Fruit fly (Drosophila melanogaster) whole organism, embryonic: Measurements from ENCODE around the gene CG12521.

Source experiments
- Aef1 ChIP-seq: fragments of 200-800 bp; sonication (Bioruptor generic); IDR thresholded peaks from 3 replicates; pipeline ENCODE4 v1.3.6; 2022; ENCODE audit warnings: missing biosample characterization, missing genetic modification characterization
- Awh ChIP-seq: fragments of 200-800 bp; sonication (Bioruptor generic); IDR thresholded peaks from 2 replicates; pipeline ENCODE4, ENCODE4 v1.3.6; 2022; ENCODE audit warnings: missing biosample characterization, missing genetic modification characterization
- CG10366 ChIP-seq: fragments of 200-800 bp; sonication (Bioruptor generic); IDR thresholded peaks from 2 replicates; pipeline ENCODE4 v1.3.6; 2022; ENCODE audit warnings: missing biosample characterization, missing genetic modification characterization
- CG11085 ChIP-seq: fragments of 200-800 bp; sonication (Bioruptor generic); IDR thresholded peaks from 2 replicates; pipeline ENCODE4 v1.3.6; 2022; ENCODE audit warnings: missing biosample characterization, missing genetic modification characterization
- CG14667 ChIP-seq: fragments of 200-800 bp; sonication (Bioruptor generic); IDR thresholded peaks from 2 replicates; pipeline ENCODE4 v1.3.6; 2022; ENCODE audit warnings: missing biosample characterization, missing genetic modification characterization
- CG2129 ChIP-seq: fragments of 200-800 bp; sonication (Bioruptor generic); IDR thresholded peaks from 2 replicates; pipeline ENCODE4 v1.3.6; 2022; ENCODE audit warnings: missing biosample characterization, missing genetic modification characterization; ENCODE audit not compliant: partially characterized antibody
- CG2889 ChIP-seq: fragments of 200-800 bp; sonication (Bioruptor generic); IDR thresholded peaks from 3 replicates; pipeline ENCODE4 v1.3.6; 2022; ENCODE audit warnings: missing biosample characterization, missing genetic modification characterization
- CG34376 ChIP-seq: fragments of 200-800 bp; sonication (Bioruptor generic); optimal IDR thresholded peaks from 2 replicates; lab custom pipeline; 2018; ENCODE audit warnings: missing biosample characterization, mild to moderate bottlenecking, missing genetic modification characterization
- CG5245 ChIP-seq: fragments of 200-800 bp; sonication (Bioruptor generic); optimal IDR thresholded peaks from 3 replicates; lab custom pipeline; 2016; ENCODE audit warnings: missing biosample characterization, missing genetic modification characterization
- CG6791 ChIP-seq: fragments of 200-800 bp; sonication (Bioruptor generic); IDR thresholded peaks from 3 replicates; pipeline ENCODE4 v1.3.6; 2022; ENCODE audit warnings: missing biosample characterization, missing genetic modification characterization; ENCODE audit not compliant: partially characterized antibody
- CG7928 ChIP-seq: fragments of 200-800 bp; sonication (Bioruptor generic); optimal IDR thresholded peaks from 2 replicates; lab custom pipeline; 2017; ENCODE audit warnings: missing biosample characterization, mild to moderate bottlenecking, missing genetic modification characterization
- CG8924 ChIP-seq: fragments of 200-800 bp; optimal IDR thresholded peaks from 3 replicates; lab custom pipeline; 2019; ENCODE audit warnings: missing biosample characterization, mild to moderate bottlenecking, missing genetic modification characterization, moderate library complexity
- CG9609 ChIP-seq: fragments of 200-800 bp; sonication (Bioruptor generic); optimal IDR thresholded peaks from 3 replicates; lab custom pipeline; 2016; ENCODE audit warnings: missing biosample characterization, missing genetic modification characterization
- CHES-1-like ChIP-seq: fragments of 200-800 bp; sonication (Bioruptor generic); optimal IDR thresholded peaks from 2 replicates; lab custom pipeline; 2016; ENCODE audit warnings: missing biosample characterization, missing genetic modification characterization
- Camta ChIP-seq: fragments of 200-800 bp; sonication (Bioruptor generic); optimal IDR thresholded peaks from 2 replicates; lab custom pipeline; 2016; ENCODE audit warnings: missing biosample characterization, missing genetic modification characterization
- CkIIα-i1 ChIP-seq: fragments of 200-800 bp; sonication (Bioruptor generic); IDR thresholded peaks from 2 replicates; pipeline ENCODE4 v1.3.6; 2022; ENCODE audit warnings: missing biosample characterization, missing genetic modification characterization
- Dll ChIP-seq: fragments of 200-800 bp; sonication (Bioruptor generic); IDR thresholded peaks from 4 replicates; pipeline ENCODE4 v1.3.6; 2022; ENCODE audit warnings: missing biosample characterization, missing genetic modification characterization; ENCODE audit not compliant: partially characterized antibody
- Doc3 ChIP-seq: fragments of 200-800 bp; sonication (Bioruptor generic); IDR thresholded peaks from 3 replicates; pipeline ENCODE4 v1.3.6; 2022; ENCODE audit warnings: missing biosample characterization, missing genetic modification characterization; ENCODE audit not compliant: partially characterized antibody
- Dref ChIP-seq: fragments of 200-800 bp; sonication (Bioruptor generic); IDR thresholded peaks from 2 replicates; pipeline ENCODE4 v1.3.6; 2022; ENCODE audit warnings: missing biosample characterization, missing genetic modification characterization
- Ets97D ChIP-seq: fragments of 200-800 bp; sonication (Bioruptor generic); optimal IDR thresholded peaks from 3 replicates; lab custom pipeline; 2016; ENCODE audit warnings: missing biosample characterization, missing genetic modification characterization
- Gug ChIP-seq: fragments of 200-800 bp; sonication (Bioruptor generic); IDR thresholded peaks from 4 replicates; pipeline ENCODE4 v1.3.6; 2022; ENCODE audit warnings: missing biosample characterization, missing genetic modification characterization
- HLH3B ChIP-seq: fragments of 200-800 bp; sonication (Bioruptor generic); IDR thresholded peaks from 2 replicates; pipeline ENCODE4 v1.3.6; 2022; ENCODE audit warnings: missing biosample characterization, missing genetic modification characterization
- Mad ChIP-seq: fragments of 200-800 bp; sonication (Bioruptor generic); optimal IDR thresholded peaks from 2 replicates; lab custom pipeline; 2016; ENCODE audit warnings: missing biosample characterization, missing genetic modification characterization
- Med ChIP-seq: fragments of 200-800 bp; sonication (Bioruptor generic); peaks from one replicate; lab custom pipeline; 2016; ENCODE audit warnings: missing biosample characterization, missing genetic modification characterization, mild to moderate bottlenecking, inconsistent platforms, moderate library complexity
- Optix ChIP-seq: fragments of 200-800 bp; sonication (Bioruptor generic); IDR thresholded peaks from 3 replicates; pipeline ENCODE4 v1.3.6; 2022; ENCODE audit warnings: missing biosample characterization, missing genetic modification characterization
- PHDP ChIP-seq: fragments of 200-800 bp; sonication (Bioruptor generic); optimal IDR thresholded peaks from 3 replicates; lab custom pipeline; 2018; ENCODE audit warnings: missing biosample characterization, mild to moderate bottlenecking, missing genetic modification characterization, moderate library complexity
- Ravus ChIP-seq: fragments of 200-800 bp; sonication (Bioruptor generic); IDR thresholded peaks from 2 replicates; pipeline ENCODE4 v1.3.6; 2022; ENCODE audit warnings: missing biosample characterization, missing genetic modification characterization
- Rfx ChIP-seq: fragments of 200-800 bp; sonication (Bioruptor generic); IDR thresholded peaks from 2 replicates; pipeline ENCODE4 v1.3.6; 2022; ENCODE audit warnings: missing biosample characterization, missing genetic modification characterization
- Scr ChIP-seq: fragments of 200-800 bp; sonication (Bioruptor generic); IDR thresholded peaks from 2 replicates; pipeline ENCODE4 v1.3.6; 2022; ENCODE audit warnings: missing biosample characterization, missing genetic modification characterization; ENCODE audit not compliant: partially characterized antibody
- Six4 ChIP-seq: fragments of 200-800 bp; sonication (Bioruptor generic); optimal IDR thresholded peaks from 2 replicates; lab custom pipeline; 2016; ENCODE audit warnings: missing biosample characterization, missing genetic modification characterization
- Sry-δ ChIP-seq: fragments of 200-800 bp; sonication (Bioruptor generic); optimal IDR thresholded peaks from 2 replicates; lab custom pipeline; 2016; ENCODE audit warnings: missing biosample characterization, missing genetic modification characterization
- aop ChIP-seq: fragments of 200-800 bp; sonication (Bioruptor generic); IDR thresholded peaks from 2 replicates; pipeline ENCODE4 v1.3.6; 2022; ENCODE audit warnings: missing biosample characterization, missing genetic modification characterization
- ash1 ChIP-seq: fragments of 200-800 bp; sonication (Bioruptor generic); optimal IDR thresholded peaks from 2 replicates; lab custom pipeline; 2018; ENCODE audit warnings: missing biosample characterization, mild to moderate bottlenecking, missing genetic modification characterization
- cato ChIP-seq: fragments of 200-800 bp; sonication (Bioruptor generic); optimal IDR thresholded peaks from 2 replicates; lab custom pipeline; 2016; ENCODE audit warnings: missing biosample characterization, missing genetic modification characterization, borderline replicate concordance
- caup ChIP-seq: fragments of 200-800 bp; sonication (Bioruptor generic); optimal IDR thresholded peaks from 3 replicates; lab custom pipeline; 2017; ENCODE audit warnings: missing biosample characterization, mild to moderate bottlenecking, missing genetic modification characterization, moderate library complexity; ENCODE audit not compliant: severe bottlenecking
- chinmo ChIP-seq: fragments of 200-800 bp; sonication (Bioruptor generic); IDR thresholded peaks from 4 replicates; pipeline ENCODE4 v1.3.6; 2022; ENCODE audit warnings: missing biosample characterization, missing genetic modification characterization; ENCODE audit not compliant: partially characterized antibody
- dan ChIP-seq: fragments of 200-800 bp; sonication (Bioruptor generic); IDR thresholded peaks from 2 replicates; pipeline ENCODE4 v1.3.6; 2022; ENCODE audit warnings: missing biosample characterization, missing genetic modification characterization
- ems ChIP-seq: fragments of 200-800 bp; sonication (Bioruptor generic); optimal IDR thresholded peaks from 3 replicates; lab custom pipeline; 2016; ENCODE audit warnings: missing biosample characterization, missing genetic modification characterization
- fd3F ChIP-seq: fragments of 200-800 bp; sonication (Bioruptor generic); optimal IDR thresholded peaks from 2 replicates; lab custom pipeline; 2018; ENCODE audit warnings: missing biosample characterization, mild to moderate bottlenecking, missing genetic modification characterization, moderate library complexity
- gcm ChIP-seq: fragments of 200-800 bp; sonication (Bioruptor generic); optimal IDR thresholded peaks from 2 replicates; lab custom pipeline; 2019; ENCODE audit warnings: missing biosample characterization, mild to moderate bottlenecking, missing genetic modification characterization, moderate library complexity
- hb ChIP-seq: fragments of 200-800 bp; sonication (Bioruptor generic); IDR thresholded peaks from 3 replicates; pipeline ENCODE4 v1.3.6; 2022; ENCODE audit warnings: missing biosample characterization, missing genetic modification characterization; ENCODE audit not compliant: partially characterized antibody
- hbn ChIP-seq: fragments of 200-800 bp; sonication (Bioruptor generic); IDR thresholded peaks from 2 replicates; pipeline ENCODE4 v1.3.6; 2022; ENCODE audit warnings: missing biosample characterization, missing genetic modification characterization; ENCODE audit not compliant: partially characterized antibody
- inv ChIP-seq: fragments of 200-800 bp; sonication (Bioruptor generic); IDR thresholded peaks from 2 replicates; pipeline ENCODE4 v1.3.6; 2022; ENCODE audit warnings: missing biosample characterization, missing genetic modification characterization; ENCODE audit not compliant: partially characterized antibody
- kay ChIP-seq: fragments of 200-800 bp; sonication (Bioruptor generic); optimal IDR thresholded peaks from 2 replicates; lab custom pipeline; 2016; ENCODE audit warnings: missing biosample characterization, missing genetic modification characterization
- lab ChIP-seq: fragments of 200-800 bp; sonication (Bioruptor generic); optimal IDR thresholded peaks from 3 replicates; lab custom pipeline; 2017; ENCODE audit warnings: missing biosample characterization, missing genetic modification characterization, mild to moderate bottlenecking, moderate library complexity, missing genetic modification reagents
- mld ChIP-seq: fragments of 200-800 bp; sonication (Bioruptor generic); IDR thresholded peaks from 3 replicates; pipeline ENCODE4 v1.3.6; 2022; ENCODE audit warnings: missing biosample characterization, missing genetic modification characterization; ENCODE audit not compliant: partially characterized antibody
- onecut ChIP-seq: fragments of 200-800 bp; sonication (Bioruptor generic); IDR thresholded peaks from 2 replicates; pipeline ENCODE4 v1.3.6; 2022; ENCODE audit warnings: missing biosample characterization, missing genetic modification characterization
- pita ChIP-seq: fragments of 200-800 bp; sonication (Bioruptor generic); optimal IDR thresholded peaks from 2 replicates; lab custom pipeline; 2017; ENCODE audit warnings: missing biosample characterization, mild to moderate bottlenecking, missing genetic modification characterization

Gene CG12521

DNA sequence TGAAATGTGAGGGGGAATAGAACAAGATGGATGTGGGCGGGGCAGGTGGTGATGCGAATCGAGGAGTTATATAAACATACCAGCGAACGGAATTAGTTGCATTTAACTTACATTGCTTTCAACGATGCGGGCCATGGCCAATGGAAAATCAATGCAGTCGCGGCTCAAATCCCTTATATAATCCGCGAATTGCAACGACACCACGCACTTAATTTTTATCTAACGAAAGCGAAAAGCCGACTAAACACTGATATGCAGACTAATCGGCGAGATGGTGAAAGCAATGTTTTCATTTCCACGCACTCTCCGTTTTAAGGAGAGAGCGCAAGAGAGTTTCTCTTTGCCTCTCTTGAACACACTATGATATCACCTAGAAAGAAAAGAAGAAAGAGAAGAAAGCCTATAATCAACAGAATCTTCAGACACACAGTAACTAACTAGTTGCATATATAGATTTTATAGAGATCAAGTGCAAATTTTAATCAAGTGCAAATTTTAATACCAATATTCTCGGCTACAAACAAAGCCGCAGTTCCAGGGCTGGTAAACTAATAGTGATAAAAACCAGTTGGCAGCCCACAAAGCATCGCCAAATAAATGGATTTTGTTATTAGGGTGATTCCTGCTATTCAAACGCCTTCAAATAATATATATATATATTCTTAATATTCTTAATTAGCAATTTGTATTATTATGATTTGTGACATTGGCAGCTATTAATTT, 25.7 kb downstream of the CG12521 start, which contains the start of the genes CG11597 and CG5946 (continued):
- no peak for TF ChIP-seq Six4 (GFP tag; lab: Kevin White, UChicago)
- TF ChIP-seq Optix (GFP tag; lab: Robert Waterston, UW): no peak
- TF ChIP-seq Sry-δ (GFP tag; lab: Kevin White, UChicago): peak; percentile 41
- TF ChIP-seq Ets97D (GFP tag; lab: Kevin White, UChicago): peak; percentile 30
- TF ChIP-seq Dll: peak; percentile 65; the same call in 3 of the 4 replicates
- TF ChIP-seq CG14667: no peak
- no peak for TF ChIP-seq CHES-1-like (GFP tag; lab: Kevin White, UChicago)
- TF ChIP-seq PHDP (tag; lab: Kevin White, UChicago): no peak
- TF ChIP-seq Ravus: no peak
- peak; percentile 24; the same call in 1 of the 3 replicates for TF ChIP-seq Aef1
- peak; percentile 33; the same call in 1 of the 2 replicates for TF ChIP-seq CG10366 (GFP tag; lab: Robert Waterston, UW)
- TF ChIP-seq gcm (GFP tag; lab: Kevin White, UChicago): peak; percentile 1
- TF ChIP-seq pita (GFP tag; lab: Kevin White, UChicago): no peak
- TF ChIP-seq CG34376 (GFP tag; lab: Kevin White, UChicago): peak; percentile 6
- TF ChIP-seq Gug (GFP tag; lab: Robert Waterston, UW): peak; percentile 22; the same call in 1 of the 4 replicates
- no peak for TF ChIP-seq ems
- TF ChIP-seq caup (GFP tag; lab: Kevin White, UChicago): no peak
- no peak for TF ChIP-seq dan (GFP tag; lab: Robert Waterston, UW)
- no peak for TF ChIP-seq kay
- no peak for TF ChIP-seq mld (GFP tag; lab: Robert Waterston, UW)
- peak; percentile 73 for TF ChIP-seq Med (GFP tag; lab: Kevin White, UChicago)
- TF ChIP-seq hb (GFP tag; lab: Robert Waterston, UW): no peak; the same call in 2 of the 3 replicates
- TF ChIP-seq CG8924 (tag; lab: Kevin White, UChicago): no peak
- TF ChIP-seq fd3F: no peak
- TF ChIP-seq CG9609 (GFP tag; lab: Kevin White, UChicago): no peak
- TF ChIP-seq Camta (GFP tag; lab: Kevin White, UChicago): no peak
- no peak for TF ChIP-seq Mad (GFP tag; lab: Kevin White, UChicago)
- no peak for TF ChIP-seq CkIIα-i1 (GFP tag; lab: Robert Waterston, UW)
- TF ChIP-seq CG6791 (GFP tag; lab: Robert Waterston, UW): peak; percentile 50; the same call in 1 of the 3 replicates
- TF ChIP-seq hbn (GFP tag; lab: Robert Waterston, UW): peak; percentile 41; the same call in 1 of the 2 replicates
- TF ChIP-seq Dref (GFP tag; lab: Robert Waterston, UW): peak; percentile 51
- no peak for TF ChIP-seq aop (GFP tag; lab: Robert Waterston, UW)
- peak; percentile 87 for TF ChIP-seq CG7928 (GFP tag; lab: Kevin White, UChicago)
- TF ChIP-seq CG5245: no peak
- no peak for TF ChIP-seq cato (GFP tag; lab: Kevin White, UChicago)
- TF ChIP-seq chinmo (GFP tag; lab: Robert Waterston, UW): peak; percentile 8; the same call in 1 of the 4 replicates
- TF ChIP-seq inv (GFP tag; lab: Robert Waterston, UW): no peak; the same call in 1 of the 2 replicates
- TF ChIP-seq Rfx (GFP tag; lab: Robert Waterston, UW): 0 out of 2 replicates have a peak, but pooled peaks have one; percentile 6
- no peak for TF ChIP-seq CG2129
- TF ChIP-seq ash1 (GFP tag; lab: Kevin White, UChicago): no peak
- peak; percentile 6; the same call in 1 of the 2 replicates for TF ChIP-seq CG11085 (GFP tag; lab: Robert Waterston, UW)
- 0 out of 2 replicates have a peak, but pooled peaks have one; percentile 6 for TF ChIP-seq Awh (GFP tag; lab: Robert Waterston, UW)
- no peak for TF ChIP-seq HLH3B (GFP tag; lab: Robert Waterston, UW)
- TF ChIP-seq Scr (GFP tag; lab: Robert Waterston, UW): no peak
- TF ChIP-seq onecut (GFP tag; lab: Robert Waterston, UW): peak; percentile 45
- TF ChIP-seq CG2889: 0 out of 3 replicates have a peak, but pooled peaks have one; percentile 25
- no peak for TF ChIP-seq lab (GFP tag; lab: Kevin White, UChicago)
- peak; percentile 30; the same call in 1 of the 3 replicates for TF ChIP-seq Doc3 (GFP tag; lab: Robert Waterston, UW)
